Fruit fly (Drosophila melanogaster) whole organism, embryonic: ENCODE measurements around the gene Acn.

Source experiments
- Antp ChIP-seq: fragments of 200-800 bp; sonication (Bioruptor generic); optimal IDR thresholded peaks from 3 replicates; lab custom pipeline; 2016; ENCODE audit warnings: missing biosample characterization, missing genetic modification characterization
- Asciz ChIP-seq: fragments of 200-800 bp; sonication (Bioruptor generic); optimal IDR thresholded peaks from 2 replicates; lab custom pipeline; 2017; ENCODE audit warnings: missing biosample characterization, mild to moderate bottlenecking, missing genetic modification characterization, missing genetic modification reagents
- Atf6 ChIP-seq: fragments of 200-800 bp; sonication (Bioruptor generic); IDR thresholded peaks from 2 replicates; pipeline ENCODE4 v1.3.6; 2022; ENCODE audit warnings: missing biosample characterization, missing genetic modification characterization
- Awh ChIP-seq: fragments of 200-800 bp; sonication (Bioruptor generic); IDR thresholded peaks from 2 replicates; pipeline ENCODE4, ENCODE4 v1.3.6; 2022; ENCODE audit warnings: missing biosample characterization, missing genetic modification characterization
- B-H1 ChIP-seq: fragments of 200-800 bp; sonication (Bioruptor generic); IDR thresholded peaks from 3 replicates; pipeline ENCODE4 v1.3.6; 2022; ENCODE audit warnings: missing biosample characterization, missing genetic modification characterization
- CG10209 ChIP-seq: fragments of 200-800 bp; sonication (Bioruptor generic); optimal IDR thresholded peaks from 3 replicates; lab custom pipeline; 2017; ENCODE audit warnings: missing biosample characterization, mild to moderate bottlenecking, missing genetic modification characterization, missing genetic modification reagents
- CG10654 ChIP-seq: fragments of 200-800 bp; sonication (Bioruptor generic); optimal IDR thresholded peaks from 2 replicates; lab custom pipeline; 2016; ENCODE audit warnings: missing biosample characterization, missing genetic modification characterization
- CG11093 ChIP-seq: fragments of 200-800 bp; sonication (Bioruptor generic); IDR thresholded peaks from 3 replicates; pipeline ENCODE4 v1.3.6; 2022; ENCODE audit warnings: missing biosample characterization, missing genetic modification characterization
- CG12071 ChIP-seq: fragments of 200-800 bp; sonication (Bioruptor generic); optimal IDR thresholded peaks from 3 replicates; lab custom pipeline; 2018; ENCODE audit warnings: missing biosample characterization, mild to moderate bottlenecking, missing genetic modification characterization
- CG12942 ChIP-seq: fragments of 200-800 bp; sonication (Bioruptor generic); optimal IDR thresholded peaks from 3 replicates; lab custom pipeline; 2016; ENCODE audit warnings: missing biosample characterization, missing genetic modification characterization
- CG13775 ChIP-seq: fragments of 200-800 bp; sonication (Bioruptor generic); optimal IDR thresholded peaks from 3 replicates; lab custom pipeline; 2017; ENCODE audit warnings: missing biosample characterization, mild to moderate bottlenecking, missing genetic modification characterization
- CG1792 ChIP-seq: fragments of 200-800 bp; sonication (Bioruptor generic); optimal IDR thresholded peaks from 2 replicates; lab custom pipeline; 2016; ENCODE audit warnings: missing biosample characterization, missing genetic modification characterization
- CG2202 ChIP-seq: fragments of 200-800 bp; sonication (Bioruptor generic); optimal IDR thresholded peaks from 2 replicates; lab custom pipeline; 2018; ENCODE audit warnings: missing biosample characterization, mild to moderate bottlenecking, missing genetic modification characterization
- CG2712 ChIP-seq: fragments of 200-800 bp; optimal IDR thresholded peaks from 3 replicates; lab custom pipeline; 2019; ENCODE audit warnings: missing biosample characterization, mild to moderate bottlenecking, missing genetic modification characterization, moderate library complexity
- CG31365 ChIP-seq: fragments of 200-800 bp; sonication (Bioruptor generic); optimal IDR thresholded peaks from 2 replicates; lab custom pipeline; 2018; ENCODE audit warnings: missing biosample characterization, mild to moderate bottlenecking, missing genetic modification characterization
- CG3407 ChIP-seq: fragments of 200-800 bp; sonication (Bioruptor generic); optimal IDR thresholded peaks from 2 replicates; lab custom pipeline; 2018; ENCODE audit warnings: missing biosample characterization, mild to moderate bottlenecking, missing genetic modification characterization
- CG4328 ChIP-seq: fragments of 200-800 bp; sonication (Bioruptor generic); optimal IDR thresholded peaks from 3 replicates; lab custom pipeline; 2017; ENCODE audit warnings: missing biosample characterization, missing genetic modification reagents, missing genetic modification characterization
- CG4730 ChIP-seq: fragments of 200-800 bp; sonication (Bioruptor generic); IDR thresholded peaks from 2 replicates; pipeline ENCODE4 v1.3.6; 2022; ENCODE audit warnings: missing biosample characterization, missing genetic modification characterization
- CG6254 ChIP-seq: fragments of 200-800 bp; sonication (Bioruptor generic); optimal IDR thresholded peaks from 3 replicates; lab custom pipeline; 2017; ENCODE audit warnings: mild to moderate bottlenecking, missing biosample characterization, missing genetic modification reagents, missing genetic modification characterization
- CG6683 ChIP-seq: fragments of 200-800 bp; sonication (Bioruptor generic); optimal IDR thresholded peaks from 2 replicates; lab custom pipeline; 2017; ENCODE audit warnings: missing biosample characterization, mild to moderate bottlenecking, missing genetic modification characterization, missing genetic modification reagents
- CG9727 ChIP-seq: fragments of 200-800 bp; sonication (Bioruptor generic); optimal IDR thresholded peaks from 3 replicates; lab custom pipeline; 2017; ENCODE audit warnings: missing biosample characterization, mild to moderate bottlenecking, missing genetic modification characterization
- Dbx ChIP-seq: fragments of 200-800 bp; sonication (Bioruptor generic); IDR thresholded peaks from 3 replicates; pipeline ENCODE4 v1.3.6; 2022; ENCODE audit warnings: missing biosample characterization, missing genetic modification characterization
- Dll ChIP-seq: fragments of 200-800 bp; sonication (Bioruptor generic); IDR thresholded peaks from 4 replicates; pipeline ENCODE4 v1.3.6; 2022; ENCODE audit warnings: missing biosample characterization, missing genetic modification characterization; ENCODE audit not compliant: partially characterized antibody
- Doc2 ChIP-seq: fragments of 200-800 bp; sonication (Bioruptor generic); IDR thresholded peaks from 2 replicates; pipeline ENCODE4 v1.3.6; 2022; ENCODE audit warnings: missing biosample characterization, missing genetic modification characterization
- ERR ChIP-seq: fragments of 200-800 bp; sonication (Bioruptor generic); optimal IDR thresholded peaks from 2 replicates; lab custom pipeline; 2016; ENCODE audit warnings: missing biosample characterization, missing genetic modification characterization
- Fer1 ChIP-seq: fragments of 200-800 bp; sonication (Bioruptor generic); optimal IDR thresholded peaks from 2 replicates; lab custom pipeline; 2017; ENCODE audit warnings: missing biosample characterization, mild to moderate bottlenecking, missing genetic modification characterization
- HLH54F ChIP-seq: fragments of 200-800 bp; sonication (Bioruptor generic); optimal IDR thresholded peaks from 3 replicates; lab custom pipeline; 2016; ENCODE audit warnings: missing biosample characterization, missing genetic modification characterization
- HmgD ChIP-seq: fragments of 200-800 bp; sonication (Bioruptor generic); optimal IDR thresholded peaks from 3 replicates; lab custom pipeline; 2016; ENCODE audit warnings: missing biosample characterization, missing genetic modification characterization
- Hmx ChIP-seq: fragments of 200-800 bp; sonication (Bioruptor generic); optimal IDR thresholded peaks from 2 replicates; lab custom pipeline; 2016; ENCODE audit warnings: missing biosample characterization, missing genetic modification characterization
- Hsf ChIP-seq: fragments of 200-800 bp; sonication (Bioruptor generic); optimal IDR thresholded peaks from 3 replicates; lab custom pipeline; 2016; ENCODE audit warnings: missing biosample characterization, missing genetic modification characterization
- Lpt ChIP-seq: fragments of >200 bp; optimal IDR thresholded peaks from 2 replicates; lab custom pipeline; 2018; ENCODE audit warnings: missing biosample characterization, missing genetic modification characterization
- MTF-1 ChIP-seq: fragments of 200-800 bp; sonication (Bioruptor generic); optimal IDR thresholded peaks from 2 replicates; lab custom pipeline; 2018; ENCODE audit warnings: missing biosample characterization, mild to moderate bottlenecking, missing genetic modification characterization, borderline replicate concordance
- Myb ChIP-seq: fragments of 200-800 bp; sonication (Bioruptor generic); optimal IDR thresholded peaks from 2 replicates; lab custom pipeline; 2016; ENCODE audit warnings: missing biosample characterization, missing genetic modification characterization
- NK7.1 ChIP-seq: fragments of 200-800 bp; sonication (Bioruptor generic); optimal IDR thresholded peaks from 3 replicates; lab custom pipeline; 2016; ENCODE audit warnings: missing biosample characterization, missing genetic modification characterization
- Stat92E ChIP-seq, 3 experiments: fragments of >200 bp in 2 of 3; fragments of 200-800 bp in 1 of 3; sonication (Bioruptor generic) in 1 of 3; optimal IDR thresholded peaks; 2 replicates each; lab custom pipeline; 2017 to 2019; ENCODE audit warnings: missing biosample characterization in 3 of 3, missing genetic modification characterization in 3 of 3, mild to moderate bottlenecking in 1 of 3, moderate library complexity in 1 of 3
- Trl ChIP-seq, 3 experiments: fragments of >200 bp in 2 of 3; fragments of 200-800 bp in 1 of 3; sonication (Bioruptor generic) in 1 of 3; optimal IDR thresholded peaks; 2 replicates in 1 of 3; 3 replicates in 2 of 3; lab custom pipeline; 2016 to 2017; ENCODE audit warnings: missing biosample characterization in 1 of 3, missing genetic modification characterization in 1 of 3
- az2 ChIP-seq: fragments of 200-800 bp; sonication (Bioruptor generic); optimal IDR thresholded peaks from 3 replicates; lab custom pipeline; 2016; ENCODE audit warnings: missing biosample characterization, missing genetic modification characterization
- chn ChIP-seq: fragments of 200-800 bp; sonication (Bioruptor generic); optimal IDR thresholded peaks from 2 replicates; lab custom pipeline; 2016; ENCODE audit warnings: missing biosample characterization, missing genetic modification characterization
- ems ChIP-seq: fragments of 200-800 bp; sonication (Bioruptor generic); optimal IDR thresholded peaks from 3 replicates; lab custom pipeline; 2016; ENCODE audit warnings: missing biosample characterization, missing genetic modification characterization
- exex ChIP-seq: fragments of 200-800 bp; sonication (Bioruptor generic); optimal IDR thresholded peaks from 4 replicates; lab custom pipeline; 2018; ENCODE audit warnings: missing biosample characterization, mild to moderate bottlenecking, missing genetic modification characterization, moderate library complexity
- fd96Cb ChIP-seq: fragments of 200-800 bp; sonication (Bioruptor generic); optimal IDR thresholded peaks from 2 replicates; lab custom pipeline; 2018; ENCODE audit warnings: missing biosample characterization, mild to moderate bottlenecking, missing genetic modification characterization, moderate library complexity
- h ChIP-seq: fragments of >200 bp; optimal IDR thresholded peaks from 2 replicates; lab custom pipeline; 2017
- ham ChIP-seq: fragments of 200-800 bp; sonication (Bioruptor generic); IDR thresholded peaks from 2 replicates; pipeline ENCODE4 v1.3.6; 2022; ENCODE audit warnings: missing biosample characterization, missing genetic modification characterization
- ind ChIP-seq: fragments of 200-800 bp; sonication (Bioruptor generic); optimal IDR thresholded peaks from 3 replicates; lab custom pipeline; 2016; ENCODE audit warnings: missing biosample characterization, missing genetic modification characterization
- kah ChIP-seq: fragments of 200-800 bp; sonication (Bioruptor generic); optimal IDR thresholded peaks from 2 replicates; lab custom pipeline; 2018; ENCODE audit warnings: missing biosample characterization, mild to moderate bottlenecking, missing genetic modification characterization
- mld ChIP-seq: fragments of 200-800 bp; sonication (Bioruptor generic); IDR thresholded peaks from 3 replicates; pipeline ENCODE4 v1.3.6; 2022; ENCODE audit warnings: missing biosample characterization, missing genetic modification characterization; ENCODE audit not compliant: partially characterized antibody
- peb ChIP-seq: fragments of 200-800 bp; sonication (Bioruptor generic); IDR thresholded peaks from 2 replicates; pipeline ENCODE4 v1.3.6; 2022; ENCODE audit warnings: missing biosample characterization, missing genetic modification characterization
- phol ChIP-seq: fragments of 200-800 bp; sonication (Bioruptor generic); optimal IDR thresholded peaks from 3 replicates; lab custom pipeline; 2018; ENCODE audit warnings: missing biosample characterization, mild to moderate bottlenecking, missing genetic modification characterization, moderate library complexity
- pum ChIP-seq: fragments of 200-800 bp; sonication (Bioruptor generic); optimal IDR thresholded peaks from 2 replicates; lab custom pipeline; 2016; ENCODE audit warnings: missing biosample characterization, missing genetic modification characterization
- sd ChIP-seq: fragments of 200-800 bp; sonication (Bioruptor generic); optimal IDR thresholded peaks from 3 replicates; lab custom pipeline; 2018; ENCODE audit warnings: missing biosample characterization, mild to moderate bottlenecking, missing genetic modification characterization, moderate library complexity
- slou ChIP-seq: fragments of 200-800 bp; sonication (Bioruptor generic); optimal IDR thresholded peaks from 3 replicates; lab custom pipeline; 2016; ENCODE audit warnings: missing biosample characterization, missing genetic modification characterization

Gene Acn

DNA sequence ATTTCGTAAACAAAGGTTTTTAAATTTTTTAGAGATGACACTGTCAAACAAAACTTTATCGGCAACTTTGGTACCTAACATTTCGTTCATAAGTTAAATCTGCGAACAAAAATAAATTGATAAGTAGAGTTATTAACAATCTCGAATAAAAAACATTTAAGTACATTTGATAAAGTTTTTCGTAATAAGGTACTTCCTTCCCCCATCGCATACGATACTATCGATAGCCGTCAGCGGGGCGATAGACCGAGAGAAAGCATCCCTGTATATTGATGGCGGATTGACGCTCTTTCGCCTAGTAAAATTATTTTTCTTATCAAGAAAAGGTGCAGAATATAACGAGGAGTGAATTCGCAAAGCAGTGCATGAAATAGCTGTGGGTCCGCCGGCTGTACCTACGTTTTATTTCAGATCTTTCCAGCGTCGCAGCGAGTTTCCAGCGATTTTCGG, at the start of gene Acn, which contains the start of gene Ttc19 (continued):
- peak; percentile 74; the same call in 1 of the 2 replicates for TF ChIP-seq ham (GFP tag; lab: Robert Waterston, UW)
- TF ChIP-seq CG13775 (GFP tag; lab: Kevin White, UChicago): peak; percentile 91
- peak; percentile 66 for TF ChIP-seq CG2202
- TF ChIP-seq sd (tag; lab: Kevin White, UChicago): no peak
- TF ChIP-seq phol: peak; percentile 96
- TF ChIP-seq pum (GFP tag; lab: Kevin White, UChicago): peak; percentile 91
- TF ChIP-seq fd96Cb (tag; lab: Kevin White, UChicago): peak; percentile 60
- no peak for TF ChIP-seq MTF-1
- TF ChIP-seq HLH54F (GFP tag; lab: Kevin White, UChicago): peak; percentile 93
- TF ChIP-seq B-H1: peak; percentile 70
- TF ChIP-seq Antp: peak; percentile 88
- TF ChIP-seq mld (GFP tag; lab: Robert Waterston, UW): peak; percentile 93
- peak; percentile 69 for TF ChIP-seq slou
- no peak for TF ChIP-seq Asciz (GFP tag; lab: Kevin White, UChicago)
- peak; percentile 77 for TF ChIP-seq CG4730 (GFP tag; lab: Robert Waterston, UW)
- TF ChIP-seq CG11093 (GFP tag; lab: Robert Waterston, UW): peak; percentile 68
- peak; percentile 60 for TF ChIP-seq CG3407
- TF ChIP-seq CG12071 (GFP tag; lab: Kevin White, UChicago): no peak
- peak; percentile 79 for TF ChIP-seq CG12942 (GFP tag; lab: Kevin White, UChicago)
- no peak for TF ChIP-seq CG31365 (tag; lab: Kevin White, UChicago)
- peak; percentile 75 for TF ChIP-seq CG4328 (GFP tag; lab: Kevin White, UChicago)
- TF ChIP-seq NK7.1 (GFP tag; lab: Kevin White, UChicago): peak; percentile 68
- TF ChIP-seq Doc2 (GFP tag; lab: Robert Waterston, UW): no peak
- TF ChIP-seq Awh (GFP tag; lab: Robert Waterston, UW): peak; percentile 72
- TF ChIP-seq CG1792: peak; percentile 87
- TF ChIP-seq Fer1 (GFP tag; lab: Kevin White, UChicago): peak; percentile 75
- peak; percentile 86 for TF ChIP-seq CG9727
- peak; percentile 50; the same call in 1 of the 2 replicates for TF ChIP-seq peb (GFP tag; lab: Robert Waterston, UW)
- no peak for TF ChIP-seq exex (tag; lab: Kevin White, UChicago)
- TF ChIP-seq Stat92E (GFP tag; optimal IDR thresholded peaks at IDR 0.05; lab: Kevin White, UChicago): peak in 1 of 3 experiments; percentile 8
- peak; percentile 73 for TF ChIP-seq ERR (GFP tag; lab: Kevin White, UChicago)
- TF ChIP-seq HmgD (GFP tag; lab: Kevin White, UChicago): peak; percentile 89
- TF ChIP-seq ems (GFP tag; lab: Kevin White, UChicago): peak; percentile 85
- TF ChIP-seq Trl (optimal IDR thresholded peaks at IDR 0.05; lab: Kevin White, UChicago): no peak
- peak; percentile 92 for TF ChIP-seq Trl (GFP tag; optimal IDR thresholded peaks at IDR 0.05; lab: Kevin White, UChicago)
- TF ChIP-seq Myb (GFP tag; lab: Kevin White, UChicago): peak; percentile 88
- TF ChIP-seq h (lab: Kevin White, UChicago): no peak
- peak; percentile 72 for TF ChIP-seq Hmx (GFP tag; lab: Kevin White, UChicago)
- TF ChIP-seq CG10654 (GFP tag; lab: Kevin White, UChicago): peak; percentile 61
- TF ChIP-seq CG10209 (GFP tag; lab: Kevin White, UChicago): peak; percentile 69
- peak; percentile 50 for TF ChIP-seq CG6254 (GFP tag; lab: Kevin White, UChicago)
- peak; percentile 98 for TF ChIP-seq Dll (GFP tag; lab: Robert Waterston, UW)
- peak; percentile 29 for TF ChIP-seq kah (GFP tag; lab: Kevin White, UChicago)
- peak; percentile 24 for TF ChIP-seq CG6683 (GFP tag; lab: Kevin White, UChicago)
- TF ChIP-seq ind: peak; percentile 80
- TF ChIP-seq Atf6 (GFP tag; lab: Robert Waterston, UW): peak; percentile 82
- no peak for TF ChIP-seq Lpt (GFP tag; lab: Kevin White, UChicago)
- peak; percentile 88 for TF ChIP-seq CG2712 (tag; lab: Kevin White, UChicago)
- TF ChIP-seq Hsf (GFP tag; lab: Kevin White, UChicago): peak; percentile 91
- TF ChIP-seq Dbx: peak; percentile 90
- peak; percentile 82 for TF ChIP-seq az2 (GFP tag; lab: Kevin White, UChicago)
- TF ChIP-seq chn (GFP tag; lab: Kevin White, UChicago): peak; percentile 91
